Worm (Caenorhabditis elegans) whole organism, L4 larva: ENCODE measurements around the gene gly-14.

Experiments used
- F10B5.3 ChIP-seq: sonication (generic microtip); optimal IDR thresholded peaks from 2 replicates; lab custom pipeline; 2016; ENCODE audit warnings: mild to moderate bottlenecking, missing genetic modification characterization, missing compliant biosample characterization
- F44E2.7 ChIP-seq: fragments of 200-800 bp; sonication (Bioruptor generic); IDR thresholded peaks from 2 replicates; pipeline ENCODE4 v2.1.2; 2022; ENCODE audit warnings: missing genetic modification characterization, missing compliant biosample characterization
- F49E8.2 ChIP-seq: sonication (generic microtip); optimal IDR thresholded peaks from 2 replicates; lab custom pipeline; 2016; ENCODE audit warnings: missing compliant biosample characterization, mild to moderate bottlenecking, missing genetic modification characterization, borderline replicate concordance
- T20F7.1 ChIP-seq: fragments of 200-800 bp; sonication (Bioruptor generic); optimal IDR thresholded peaks from 2 replicates; lab custom pipeline; 2018; ENCODE audit warnings: mild to moderate bottlenecking, missing genetic modification characterization, missing compliant biosample characterization
- T26A8.4 ChIP-seq: fragments of 200-800 bp; sonication (Bioruptor generic); IDR thresholded peaks from 2 replicates; pipeline ENCODE4 v1.3.6; 2022; ENCODE audit warnings: missing genetic modification characterization, missing compliant biosample characterization
- Y48G9A.11 ChIP-seq: fragments of 200-800 bp; sonication (Bioruptor generic); IDR thresholded peaks from 2 replicates; pipeline ENCODE4 v1.3.6; 2022; ENCODE audit warnings: missing genetic modification reagents, missing genetic modification characterization, missing compliant biosample characterization
- Y75B8A.6 ChIP-seq: fragments of 200-800 bp; sonication (Bioruptor generic); IDR thresholded peaks from 2 replicates; pipeline ENCODE4 v1.3.6; 2022; ENCODE audit warnings: missing genetic modification reagents, missing genetic modification characterization, missing compliant biosample characterization
- aly-2 ChIP-seq: sonication (generic microtip); optimal IDR thresholded peaks from 2 replicates; lab custom pipeline; 2018; ENCODE audit warnings: missing biosample characterization, missing genetic modification characterization
- ama-1 ChIP-seq: fragments of 150-350 bp; optimal IDR thresholded peaks from 2 replicates; lab custom pipeline; 2014; ENCODE audit warnings: inconsistent platforms, mixed read lengths
- ceh-62 ChIP-seq: sonication (generic microtip); optimal IDR thresholded peaks from 2 replicates; lab custom pipeline; 2017; ENCODE audit warnings: missing biosample characterization, missing genetic modification characterization
- ceh-82 ChIP-seq: sonication (generic microtip); optimal IDR thresholded peaks from 2 replicates; lab custom pipeline; 2017; ENCODE audit warnings: missing biosample characterization, missing genetic modification characterization
- daf-12 ChIP-seq: fragments of 150-350 bp; optimal IDR thresholded peaks from 2 replicates; lab custom pipeline; 2014; ENCODE audit warnings: missing biosample characterization, missing genetic modification reagents, missing genetic modification characterization
- daf-16 ChIP-seq, 3 experiments: sonication (generic microtip); optimal IDR thresholded peaks; 2 replicates each; lab custom pipeline; 2016 to 2017; ENCODE audit warnings: missing genetic modification characterization in 3 of 3, missing genetic modification reagents in 3 of 3, mild to moderate bottlenecking in 2 of 3, missing compliant biosample characterization in 2 of 3, missing biosample characterization in 1 of 3, moderate library complexity in 1 of 3
- daf-8 ChIP-seq: fragments of 200-800 bp; sonication (Bioruptor generic); IDR thresholded peaks from 2 replicates; pipeline ENCODE4 v1.3.6; 2022; ENCODE audit warnings: missing genetic modification characterization, missing compliant biosample characterization
- dmd-6 ChIP-seq: fragments of 200-800 bp; sonication (Bioruptor generic); IDR thresholded peaks from 2 replicates; pipeline ENCODE4 v1.3.6; 2022; ENCODE audit warnings: missing genetic modification reagents, missing genetic modification characterization, missing compliant biosample characterization
- egl-27 ChIP-seq: sonication (generic microtip); optimal IDR thresholded peaks from 3 replicates; lab custom pipeline; 2017; ENCODE audit warnings: missing biosample characterization, missing genetic modification reagents, missing genetic modification characterization
- egl-43 ChIP-seq: fragments of 200-800 bp; sonication (Bioruptor generic); IDR thresholded peaks from 2 replicates; pipeline ENCODE4 v1.3.6; 2022; ENCODE audit warnings: missing genetic modification reagents, missing genetic modification characterization, missing compliant biosample characterization
- hif-1 ChIP-seq, 2 experiments: sonication (generic microtip); optimal IDR thresholded peaks; 2 replicates each; lab custom pipeline; 2016 to 2017; ENCODE audit warnings: missing compliant biosample characterization in 2 of 2, missing genetic modification characterization in 2 of 2, missing genetic modification reagents in 2 of 2, missing genotype in 2 of 2, mild to moderate bottlenecking in 1 of 2
- hlh-11 ChIP-seq: fragments of 200-800 bp; sonication (Bioruptor generic); optimal IDR thresholded peaks from 2 replicates; lab custom pipeline; 2018; ENCODE audit warnings: mild to moderate bottlenecking, missing genetic modification characterization, missing compliant biosample characterization
- hmg-1.1 ChIP-seq: fragments of 200-800 bp; sonication (Bioruptor generic); IDR thresholded peaks from 2 replicates; pipeline ENCODE4 v1.3.6; 2022; ENCODE audit warnings: missing genetic modification reagents, missing genetic modification characterization, missing compliant biosample characterization
- lin-1 ChIP-seq: fragments of 200-800 bp; sonication (Bioruptor generic); IDR thresholded peaks from 2 replicates; pipeline ENCODE4 v1.3.6; 2022; ENCODE audit warnings: missing genetic modification reagents, missing genetic modification characterization, missing compliant biosample characterization
- lin-15B ChIP-seq: fragments of 150-350 bp; sonication (generic microtip); optimal IDR thresholded peaks from 3 replicates; lab custom pipeline; 2014; ENCODE audit warnings: missing biosample characterization, missing genetic modification characterization
- lin-38 ChIP-seq: fragments of 200-800 bp; sonication (Bioruptor generic); IDR thresholded peaks from 2 replicates; pipeline ENCODE4 v1.3.6; 2022; ENCODE audit warnings: missing genetic modification reagents, missing genetic modification characterization, missing compliant biosample characterization
- lsy-2 ChIP-seq, 2 experiments: fragments of 150-350 bp in 1 of 2; sonication (generic microtip) in 1 of 2; optimal IDR thresholded peaks; 2 replicates each; lab custom pipeline; 2014 to 2017; ENCODE audit warnings: missing biosample characterization in 2 of 2, missing genetic modification characterization in 2 of 2
- madf-9 ChIP-seq: fragments of 200-800 bp; sonication (Bioruptor generic); conservative IDR thresholded peaks from 2 replicates; pipeline ENCODE4 v1.3.6; 2022; ENCODE audit warnings: missing genetic modification reagents, missing genetic modification characterization, missing compliant biosample characterization
- mdt-29 ChIP-seq: fragments of 200-800 bp; sonication (Bioruptor generic); IDR thresholded peaks from 2 replicates; pipeline ENCODE4 v1.3.6; 2022; ENCODE audit warnings: missing genetic modification reagents, missing genetic modification characterization, missing compliant biosample characterization
- mxl-2 ChIP-seq: fragments of 200-800 bp; sonication (Bioruptor generic); conservative IDR thresholded peaks from 2 replicates; pipeline ENCODE4 v1.3.6; 2022; ENCODE audit warnings: missing genetic modification reagents, missing genetic modification characterization, missing compliant biosample characterization
- nhr-10 ChIP-seq: fragments of 150-350 bp; optimal IDR thresholded peaks from 2 replicates; lab custom pipeline; 2014; ENCODE audit warnings: missing biosample characterization, missing genetic modification characterization
- nhr-102 ChIP-seq: sonication (generic microtip); optimal IDR thresholded peaks from 2 replicates; lab custom pipeline; 2016; ENCODE audit warnings: mild to moderate bottlenecking, missing genetic modification characterization, moderate library complexity, missing compliant biosample characterization
- nhr-237 ChIP-seq: sonication (generic microtip); optimal IDR thresholded peaks from 2 replicates; lab custom pipeline; 2017; ENCODE audit warnings: missing biosample characterization, missing genetic modification characterization
- nhr-28 ChIP-seq: fragments of 150-350 bp; optimal IDR thresholded peaks from 2 replicates; lab custom pipeline; 2014; ENCODE audit warnings: missing biosample characterization, missing genetic modification characterization
- nhr-41 ChIP-seq: fragments of 200-800 bp; sonication (Bioruptor generic); IDR thresholded peaks from 2 replicates; pipeline ENCODE4 v1.3.6; 2022; ENCODE audit warnings: missing genetic modification reagents, missing genetic modification characterization, missing compliant biosample characterization
- nhr-42 ChIP-seq: fragments of 200-800 bp; sonication (Bioruptor generic); IDR thresholded peaks from 2 replicates; pipeline ENCODE4 v1.3.6; 2022; ENCODE audit warnings: missing genetic modification characterization, missing compliant biosample characterization
- nhr-48 ChIP-seq: sonication (generic microtip); optimal IDR thresholded peaks from 2 replicates; lab custom pipeline; 2016; ENCODE audit warnings: mild to moderate bottlenecking, missing genetic modification characterization, missing compliant biosample characterization
- nhr-6 ChIP-seq: fragments of 150-350 bp; optimal IDR thresholded peaks from 2 replicates; lab custom pipeline; 2014; ENCODE audit warnings: missing biosample characterization, missing genetic modification characterization
- nhr-76 ChIP-seq: fragments of 150-350 bp; optimal IDR thresholded peaks from 2 replicates; lab custom pipeline; 2014; ENCODE audit warnings: missing biosample characterization, missing genetic modification characterization
- nhr-77 ChIP-seq: fragments of 150-350 bp; optimal IDR thresholded peaks from 2 replicates; lab custom pipeline; 2014; ENCODE audit warnings: missing biosample characterization, missing genetic modification characterization
- php-3 ChIP-seq: fragments of 200-800 bp; sonication (Bioruptor generic); IDR thresholded peaks from 2 replicates; pipeline ENCODE4 v1.3.6; 2022; ENCODE audit warnings: missing genetic modification reagents, missing genetic modification characterization, missing compliant biosample characterization
- pqm-1 ChIP-seq: sonication (generic microtip); optimal IDR thresholded peaks from 2 replicates; lab custom pipeline; 2017; ENCODE audit warnings: missing biosample characterization, missing genetic modification characterization
- rbr-2 ChIP-seq: sonication (generic microtip); optimal IDR thresholded peaks from 2 replicates; lab custom pipeline; 2016; ENCODE audit warnings: missing genotype, missing genetic modification characterization, missing compliant biosample characterization
- skn-1 ChIP-seq: fragments of 150-350 bp; optimal IDR thresholded peaks from 2 replicates; lab custom pipeline; 2014; ENCODE audit warnings: missing biosample characterization, missing genetic modification characterization
- snpc-4 ChIP-seq: fragments of 150-350 bp; optimal IDR thresholded peaks from 2 replicates; lab custom pipeline; 2014; ENCODE audit warnings: missing biosample characterization, missing genetic modification characterization
- spr-3 ChIP-seq: fragments of 200-800 bp; sonication (Bioruptor generic); optimal IDR thresholded peaks from 2 replicates; lab custom pipeline; 2018; ENCODE audit warnings: mild to moderate bottlenecking, missing genetic modification characterization, missing compliant biosample characterization
- tag-97 ChIP-seq: fragments of 200-800 bp; sonication (Bioruptor generic); IDR thresholded peaks from 2 replicates; pipeline ENCODE4 v1.3.6; 2022; ENCODE audit warnings: missing genetic modification characterization, missing compliant biosample characterization
- tra-1 ChIP-seq: fragments of 200-800 bp; sonication (Bioruptor generic); IDR thresholded peaks from 2 replicates; pipeline ENCODE4 v1.3.6; 2022; ENCODE audit warnings: missing genetic modification reagents, missing genetic modification characterization, missing compliant biosample characterization
- unc-130 ChIP-seq: sonication (generic microtip); optimal IDR thresholded peaks from 2 replicates; lab custom pipeline; 2016; ENCODE audit warnings: missing genetic modification reagents, missing genetic modification characterization, missing compliant biosample characterization
- unc-39 ChIP-seq: sonication (generic microtip); optimal IDR thresholded peaks from 2 replicates; lab custom pipeline; 2017; ENCODE audit warnings: missing biosample characterization, missing genetic modification characterization
- unc-62 ChIP-seq, 3 experiments: fragments of 150-350 bp in 1 of 3; sonication (generic microtip); optimal IDR thresholded peaks in 2 of 3; peaks in 1 of 3; 1 replicate in 1 of 3; 2 replicates in 2 of 3; lab custom pipeline; 2014 to 2017; ENCODE audit warnings: missing biosample characterization in 3 of 3, missing genetic modification characterization in 3 of 3, missing genetic modification reagents in 3 of 3, missing genotype in 1 of 3
- zfp-3 ChIP-seq: fragments of 200-800 bp; sonication (Bioruptor generic); conservative IDR thresholded peaks from 2 replicates; pipeline ENCODE4 v1.3.6; 2022; ENCODE audit warnings: missing genetic modification reagents, missing genetic modification characterization, missing compliant biosample characterization
- zip-2 ChIP-seq: fragments of 150-350 bp; optimal IDR thresholded peaks from 2 replicates; lab custom pipeline; 2014; ENCODE audit warnings: missing biosample characterization, missing genetic modification characterization

gly-14 gene

ce11 chrIII:3475497-3475896, 17.5 kb downstream of the gly-14 start, which contains the start of gene C34C12.9 (continued):
- TF ChIP-seq nhr-237 (tag; lab: Kevin White, UChicago), result no peak
- TF ChIP-seq F49E8.2 (tag; lab: Kevin White, UChicago), result no peak
- no peak for TF ChIP-seq hmg-1.1 (GFP tag; lab: Robert Waterston, UW)
- TF ChIP-seq nhr-42 (GFP tag; lab: Robert Waterston, UW), result no peak
- peak; percentile 16 for TF ChIP-seq hlh-11
- no peak for TF ChIP-seq unc-39 (tag; lab: Kevin White, UChicago)
- TF ChIP-seq hif-1 (tag; optimal IDR thresholded peaks at IDR 0.05; lab: Kevin White, UChicago), result no peak
- no peak for TF ChIP-seq T20F7.1 (GFP tag; lab: Kevin White, UChicago)
- no peak for TF ChIP-seq zfp-3 (GFP tag; lab: Robert Waterston, UW)
- peak; percentile 93 for TF ChIP-seq lin-1
- no peak for TF ChIP-seq nhr-41
- TF ChIP-seq ama-1 (lab: Kevin White, UChicago), result no peak
- no peak for TF ChIP-seq skn-1 (tag; lab: Kevin White, UChicago)
- TF ChIP-seq nhr-102 (tag; lab: Kevin White, UChicago), result no peak
- TF ChIP-seq F44E2.7 (GFP tag; lab: Robert Waterston, UW), result no peak
- TF ChIP-seq dmd-6 (GFP tag; lab: Robert Waterston, UW), result peak; percentile 66
- TF ChIP-seq daf-8 (GFP tag; lab: Robert Waterston, UW), result no peak
- TF ChIP-seq nhr-6 (tag; lab: Kevin White, UChicago), result no peak
- TF ChIP-seq lin-15B (tag; lab: Kevin White, UChicago), result no peak
- no peak for TF ChIP-seq snpc-4 (tag; lab: Kevin White, UChicago)
- no peak for TF ChIP-seq F10B5.3 (tag; lab: Kevin White, UChicago)
- no peak for TF ChIP-seq aly-2 (tag; lab: Kevin White, UChicago)
- TF ChIP-seq spr-3, result no peak
- TF ChIP-seq ceh-82 (tag; lab: Kevin White, UChicago), result no peak
- TF ChIP-seq nhr-10 (tag; lab: Kevin White, UChicago), result no peak
- TF ChIP-seq lsy-2 (tag; optimal IDR thresholded peaks at IDR 0.05; lab: Kevin White, UChicago), result no peak
- TF ChIP-seq egl-43 (GFP tag; lab: Robert Waterston, UW), result no peak
- TF ChIP-seq, all 104 proteins: peak for 7

- TF ChIP-seq daf-12, result no peak
- TF ChIP-seq T26A8.4 (GFP tag; lab: Robert Waterston, UW), result no peak
- TF ChIP-seq ceh-62 (tag; lab: Kevin White, UChicago), result no peak
- no peak for TF ChIP-seq madf-9 (GFP tag; lab: Robert Waterston, UW)
- TF ChIP-seq tag-97 (GFP tag; lab: Robert Waterston, UW), result no peak
- peak; percentile 2 for TF ChIP-seq hlh-11
- TF ChIP-seq nhr-41, result no peak
- peak; percentile 60 for TF ChIP-seq nhr-28 (tag; lab: Kevin White, UChicago)
- TF ChIP-seq mdt-29, result no peak
- TF ChIP-seq mxl-2 (GFP tag; lab: Robert Waterston, UW), result no peak
- peak; percentile 60; the same call in 1 of the 2 replicates for TF ChIP-seq php-3 (GFP tag; lab: Robert Waterston, UW)
- TF ChIP-seq dmd-6 (GFP tag; lab: Robert Waterston, UW), result peak; percentile 52; the same call in 1 of the 2 replicates
- no peak for TF ChIP-seq lin-38 (GFP tag; lab: Robert Waterston, UW)
- no peak for TF ChIP-seq nhr-76
- no peak for TF ChIP-seq F44E2.7 (GFP tag; lab: Robert Waterston, UW)
- no peak for TF ChIP-seq zip-2 (tag; lab: Kevin White, UChicago)
- no peak for TF ChIP-seq snpc-4 (tag; lab: Kevin White, UChicago)
- TF ChIP-seq nhr-10 (tag; lab: Kevin White, UChicago), result no peak
- peak; percentile 58 for TF ChIP-seq pqm-1
- no peak for TF ChIP-seq nhr-77 (tag; lab: Kevin White, UChicago)
- TF ChIP-seq unc-130, result no peak
- TF ChIP-seq egl-27 (tag; lab: Kevin White, UChicago), result no peak
- 0 out of 2 replicates have a peak, but pooled peaks have one; percentile 7 for TF ChIP-seq tra-1 (GFP tag; lab: Robert Waterston, UW)
- no peak for TF ChIP-seq nhr-48
- no peak for TF ChIP-seq Y48G9A.11
- no peak for TF ChIP-seq daf-16 (GFP tag; optimal IDR thresholded peaks at IDR 0.05; lab: Kevin White, UChicago)
- peak; percentile 19 for TF ChIP-seq daf-16 (tag; optimal IDR thresholded peaks at IDR 0.05; lab: Kevin White, UChicago)
- TF ChIP-seq rbr-2, result no peak
- no peak for TF ChIP-seq unc-62 (GFP tag; optimal IDR thresholded peaks at IDR 0.05 in 1 of 2; lab: Kevin White, UChicago)
- no peak for TF ChIP-seq unc-62 (tag; optimal IDR thresholded peaks at IDR 0.05; lab: Kevin White, UChicago)
- TF ChIP-seq lsy-2 (tag; optimal IDR thresholded peaks at IDR 0.05; lab: Kevin White, UChicago), result no peak
- TF ChIP-seq Y75B8A.6, result no peak
Observed at ce11 chrIII:3475014-3475413, 18.0 kb downstream of the gly-14 start.
